Fruit fly (Drosophila melanogaster) whole organism, embryonic: Measurements from ENCODE around the gene Vha16-3.

Source experiments
- B-H1 ChIP-seq: fragments of 200-800 bp; sonication (Bioruptor generic); IDR thresholded peaks from 3 replicates; pipeline ENCODE4 v1.3.6; 2022; ENCODE audit warnings: missing biosample characterization, missing genetic modification characterization
- CG10462 ChIP-seq: fragments of 200-800 bp; sonication (Bioruptor generic); optimal IDR thresholded peaks from 2 replicates; lab custom pipeline; 2016; ENCODE audit warnings: missing biosample characterization, missing genetic modification characterization
- CG10565 ChIP-seq: fragments of 200-800 bp; sonication (Bioruptor generic); optimal IDR thresholded peaks from 3 replicates; lab custom pipeline; 2016; ENCODE audit warnings: missing biosample characterization, mild to moderate bottlenecking, missing genetic modification characterization
- CG14667 ChIP-seq: fragments of 200-800 bp; sonication (Bioruptor generic); IDR thresholded peaks from 2 replicates; pipeline ENCODE4 v1.3.6; 2022; ENCODE audit warnings: missing biosample characterization, missing genetic modification characterization
- CG14860 ChIP-seq: fragments of 200-800 bp; sonication (Bioruptor generic); IDR thresholded peaks from 3 replicates; pipeline ENCODE4 v1.3.6; 2022; ENCODE audit warnings: missing biosample characterization, missing genetic modification characterization; ENCODE audit not compliant: partially characterized antibody
- CG15696 ChIP-seq: fragments of 200-800 bp; sonication (Bioruptor generic); optimal IDR thresholded peaks from 2 replicates; lab custom pipeline; 2019; ENCODE audit warnings: missing biosample characterization, mild to moderate bottlenecking, missing genetic modification characterization, moderate library complexity
- CG1603 ChIP-seq: fragments of 200-800 bp; sonication (Bioruptor generic); optimal IDR thresholded peaks from 2 replicates; lab custom pipeline; 2019; ENCODE audit warnings: missing biosample characterization, mild to moderate bottlenecking, missing genetic modification characterization, moderate library complexity
- CG16815 ChIP-seq: fragments of 200-800 bp; sonication (Bioruptor generic); optimal IDR thresholded peaks from 3 replicates; lab custom pipeline; 2017; ENCODE audit warnings: missing biosample characterization, mild to moderate bottlenecking, missing genetic modification characterization
- CG17359 ChIP-seq: fragments of 200-800 bp; sonication (Bioruptor generic); optimal IDR thresholded peaks from 3 replicates; lab custom pipeline; 2018; ENCODE audit warnings: missing biosample characterization, mild to moderate bottlenecking, missing genetic modification characterization, moderate library complexity
- CG17361 ChIP-seq: fragments of 200-800 bp; sonication (Bioruptor generic); IDR thresholded peaks from 3 replicates; pipeline ENCODE4 v1.3.6; 2022; ENCODE audit warnings: missing biosample characterization, missing genetic modification characterization
- CG1832 ChIP-seq: fragments of 200-800 bp; sonication (Bioruptor generic); optimal IDR thresholded peaks from 2 replicates; lab custom pipeline; 2017; ENCODE audit warnings: missing biosample characterization, mild to moderate bottlenecking, missing genetic modification characterization, inconsistent platforms
- CG18619 ChIP-seq: fragments of 200-800 bp; sonication (Bioruptor generic); optimal IDR thresholded peaks from 3 replicates; lab custom pipeline; 2017; ENCODE audit warnings: missing biosample characterization, mild to moderate bottlenecking, missing genetic modification characterization
- CG2129 ChIP-seq: fragments of 200-800 bp; sonication (Bioruptor generic); IDR thresholded peaks from 2 replicates; pipeline ENCODE4 v1.3.6; 2022; ENCODE audit warnings: missing biosample characterization, missing genetic modification characterization; ENCODE audit not compliant: partially characterized antibody
- CG31224 ChIP-seq: fragments of 200-800 bp; sonication (Bioruptor generic); IDR thresholded peaks from 2 replicates; pipeline ENCODE4 v1.3.6; 2022; ENCODE audit warnings: missing biosample characterization, missing genetic modification characterization
- CG3838 ChIP-seq: fragments of 200-800 bp; sonication (Bioruptor generic); optimal IDR thresholded peaks from 3 replicates; lab custom pipeline; 2016; ENCODE audit warnings: missing biosample characterization, missing genetic modification characterization
- CG4424 ChIP-seq: fragments of 200-800 bp; sonication (Bioruptor generic); optimal IDR thresholded peaks from 3 replicates; lab custom pipeline; 2016; ENCODE audit warnings: missing biosample characterization, missing genetic modification characterization
- Dip3 ChIP-seq: fragments of 200-800 bp; sonication (Bioruptor generic); optimal IDR thresholded peaks from 3 replicates; lab custom pipeline; 2016; ENCODE audit warnings: missing biosample characterization, missing genetic modification characterization
- Eip74EF ChIP-seq, 2 experiments: fragments of 200-800 bp in 1 of 2; fragments of >200 bp in 1 of 2; sonication (Bioruptor generic) in 1 of 2; optimal IDR thresholded peaks; 2 replicates each; lab custom pipeline; 2017 to 2019; ENCODE audit warnings: missing biosample characterization in 2 of 2, missing genetic modification characterization in 2 of 2, mild to moderate bottlenecking in 1 of 2, moderate library complexity in 1 of 2
- Elba2 ChIP-seq: fragments of 200-800 bp; sonication (Bioruptor generic); optimal IDR thresholded peaks from 3 replicates; lab custom pipeline; 2016; ENCODE audit warnings: missing biosample characterization, missing genetic modification characterization
- HLH54F ChIP-seq: fragments of 200-800 bp; sonication (Bioruptor generic); optimal IDR thresholded peaks from 3 replicates; lab custom pipeline; 2016; ENCODE audit warnings: missing biosample characterization, missing genetic modification characterization
- HLHmδ ChIP-seq: fragments of 200-800 bp; sonication (Bioruptor generic); optimal IDR thresholded peaks from 2 replicates; lab custom pipeline; 2018; ENCODE audit warnings: missing biosample characterization, mild to moderate bottlenecking, missing genetic modification characterization, moderate library complexity
- HmgZ ChIP-seq: fragments of 200-800 bp; sonication (Bioruptor generic); optimal IDR thresholded peaks from 2 replicates; lab custom pipeline; 2018; ENCODE audit warnings: missing biosample characterization, mild to moderate bottlenecking, missing genetic modification characterization
- Hr3 ChIP-seq: fragments of 200-800 bp; sonication (Bioruptor generic); optimal IDR thresholded peaks from 3 replicates; lab custom pipeline; 2016; ENCODE audit warnings: missing biosample characterization, missing genetic modification characterization
- Hr51 ChIP-seq, 2 experiments: fragments of 200-800 bp; sonication (Bioruptor generic); optimal IDR thresholded peaks; 2 replicates in 1 of 2; 3 replicates in 1 of 2; lab custom pipeline; 2016 to 2018; ENCODE audit warnings: missing biosample characterization in 2 of 2, missing genetic modification characterization in 2 of 2, mild to moderate bottlenecking in 1 of 2, moderate library complexity in 1 of 2
- Lpt ChIP-seq: fragments of >200 bp; optimal IDR thresholded peaks from 2 replicates; lab custom pipeline; 2018; ENCODE audit warnings: missing biosample characterization, missing genetic modification characterization
- Med ChIP-seq: fragments of 200-800 bp; sonication (Bioruptor generic); peaks from one replicate; lab custom pipeline; 2016; ENCODE audit warnings: missing biosample characterization, missing genetic modification characterization, mild to moderate bottlenecking, inconsistent platforms, moderate library complexity
- Myb ChIP-seq: fragments of 200-800 bp; sonication (Bioruptor generic); optimal IDR thresholded peaks from 2 replicates; lab custom pipeline; 2016; ENCODE audit warnings: missing biosample characterization, missing genetic modification characterization
- NC2β ChIP-seq: fragments of 200-800 bp; sonication (Bioruptor generic); optimal IDR thresholded peaks from 2 replicates; lab custom pipeline; 2016; ENCODE audit warnings: missing biosample characterization, missing genetic modification characterization
- Ravus ChIP-seq: fragments of 200-800 bp; sonication (Bioruptor generic); IDR thresholded peaks from 2 replicates; pipeline ENCODE4 v1.3.6; 2022; ENCODE audit warnings: missing biosample characterization, missing genetic modification characterization
- Spps ChIP-seq: fragments of 200-800 bp; sonication (Bioruptor generic); optimal IDR thresholded peaks from 2 replicates; lab custom pipeline; 2018; ENCODE audit warnings: missing biosample characterization, mild to moderate bottlenecking, missing genetic modification characterization
- Trl ChIP-seq, 3 experiments: fragments of >200 bp in 2 of 3; fragments of 200-800 bp in 1 of 3; sonication (Bioruptor generic) in 1 of 3; optimal IDR thresholded peaks; 2 replicates in 1 of 3; 3 replicates in 2 of 3; lab custom pipeline; 2016 to 2017; ENCODE audit warnings: missing biosample characterization in 1 of 3, missing genetic modification characterization in 1 of 3
- abd-A ChIP-seq: fragments of 200-800 bp; sonication (Bioruptor generic); optimal IDR thresholded peaks from 3 replicates; lab custom pipeline; 2019; ENCODE audit warnings: missing biosample characterization, mild to moderate bottlenecking, missing genetic modification characterization, moderate library complexity
- al ChIP-seq: fragments of 200-800 bp; sonication (Bioruptor generic); IDR thresholded peaks from 2 replicates; pipeline ENCODE4 v1.3.6; 2022; ENCODE audit warnings: missing biosample characterization, missing genetic modification characterization
- cad ChIP-seq: fragments of >200 bp; optimal IDR thresholded peaks from 2 replicates; lab custom pipeline; 2017; ENCODE audit warnings: missing biosample characterization, missing genetic modification characterization
- crc ChIP-seq: fragments of 200-800 bp; sonication (Bioruptor generic); optimal IDR thresholded peaks from 2 replicates; lab custom pipeline; 2016; ENCODE audit warnings: missing biosample characterization, missing genetic modification characterization
- dpn ChIP-seq, 2 experiments: fragments of 200-800 bp; sonication (Bioruptor generic); optimal IDR thresholded peaks; 3 replicates each; lab custom pipeline; 2016; ENCODE audit warnings: missing biosample characterization in 2 of 2, missing genetic modification characterization in 2 of 2
- hb ChIP-seq: fragments of 200-800 bp; sonication (Bioruptor generic); IDR thresholded peaks from 3 replicates; pipeline ENCODE4 v1.3.6; 2022; ENCODE audit warnings: missing biosample characterization, missing genetic modification characterization; ENCODE audit not compliant: partially characterized antibody
- inv ChIP-seq: fragments of 200-800 bp; sonication (Bioruptor generic); IDR thresholded peaks from 2 replicates; pipeline ENCODE4 v1.3.6; 2022; ENCODE audit warnings: missing biosample characterization, missing genetic modification characterization; ENCODE audit not compliant: partially characterized antibody
- jing ChIP-seq: fragments of 200-800 bp; sonication (Bioruptor generic); optimal IDR thresholded peaks from 2 replicates; lab custom pipeline; 2018; ENCODE audit warnings: missing biosample characterization, mild to moderate bottlenecking, missing genetic modification characterization
- kah ChIP-seq: fragments of 200-800 bp; sonication (Bioruptor generic); optimal IDR thresholded peaks from 2 replicates; lab custom pipeline; 2018; ENCODE audit warnings: missing biosample characterization, mild to moderate bottlenecking, missing genetic modification characterization
- klu ChIP-seq: fragments of 200-800 bp; sonication (Bioruptor generic); IDR thresholded peaks from 2 replicates; pipeline ENCODE4 v1.3.6; 2022; ENCODE audit warnings: missing biosample characterization, missing genetic modification characterization
- lola ChIP-seq, 3 experiments: fragments of >200 bp in 2 of 3; fragments of 200-800 bp in 1 of 3; sonication (Bioruptor generic) in 1 of 3; optimal IDR thresholded peaks; 2 replicates each; lab custom pipeline; 2017 to 2019; ENCODE audit warnings: missing biosample characterization in 3 of 3, missing genetic modification characterization in 3 of 3, mild to moderate bottlenecking in 1 of 3, moderate library complexity in 1 of 3
- repo ChIP-seq: fragments of 200-800 bp; sonication (Bioruptor generic); optimal IDR thresholded peaks from 2 replicates; lab custom pipeline; 2016; ENCODE audit warnings: missing biosample characterization, missing genetic modification characterization
- ro ChIP-seq: fragments of 200-800 bp; sonication (Bioruptor generic); IDR thresholded peaks from 2 replicates; pipeline ENCODE4 v1.3.6; 2022; ENCODE audit warnings: missing biosample characterization, missing genetic modification characterization
- schlank ChIP-seq: fragments of 200-800 bp; sonication (Bioruptor generic); optimal IDR thresholded peaks from 2 replicates; lab custom pipeline; 2018; ENCODE audit warnings: missing biosample characterization, mild to moderate bottlenecking, missing genetic modification characterization
- sim ChIP-seq: fragments of 200-800 bp; sonication (Bioruptor generic); IDR thresholded peaks from 2 replicates; pipeline ENCODE4 v1.3.6; 2022; ENCODE audit warnings: missing biosample characterization, missing genetic modification characterization
- sqz ChIP-seq: fragments of 200-800 bp; sonication (Bioruptor generic); optimal IDR thresholded peaks from 3 replicates; lab custom pipeline; 2018; ENCODE audit warnings: missing biosample characterization, mild to moderate bottlenecking, missing genetic modification characterization
- tap ChIP-seq: fragments of 200-800 bp; optimal IDR thresholded peaks from 3 replicates; lab custom pipeline; 2019; ENCODE audit warnings: missing biosample characterization, mild to moderate bottlenecking, missing genetic modification characterization, moderate library complexity
- tin ChIP-seq: fragments of 200-800 bp; sonication (Bioruptor generic); optimal IDR thresholded peaks from 3 replicates; lab custom pipeline; 2016; ENCODE audit warnings: missing biosample characterization, missing genetic modification characterization
- trh ChIP-seq: fragments of 200-800 bp; sonication (Bioruptor generic); optimal IDR thresholded peaks from 2 replicates; lab custom pipeline; 2016; ENCODE audit warnings: missing biosample characterization, missing genetic modification characterization
- wdn ChIP-seq: fragments of 200-800 bp; sonication (Bioruptor generic); IDR thresholded peaks from 2 replicates; pipeline ENCODE4 v1.3.6; 2022; ENCODE audit warnings: missing biosample characterization, missing genetic modification characterization
- zen2 ChIP-seq: fragments of 200-800 bp; sonication (Bioruptor generic); IDR thresholded peaks from 3 replicates; pipeline ENCODE4 v1.3.6; 2022; ENCODE audit warnings: missing biosample characterization, missing genetic modification characterization; ENCODE audit not compliant: partially characterized antibody

The Vha16-3 gene

DNA sequence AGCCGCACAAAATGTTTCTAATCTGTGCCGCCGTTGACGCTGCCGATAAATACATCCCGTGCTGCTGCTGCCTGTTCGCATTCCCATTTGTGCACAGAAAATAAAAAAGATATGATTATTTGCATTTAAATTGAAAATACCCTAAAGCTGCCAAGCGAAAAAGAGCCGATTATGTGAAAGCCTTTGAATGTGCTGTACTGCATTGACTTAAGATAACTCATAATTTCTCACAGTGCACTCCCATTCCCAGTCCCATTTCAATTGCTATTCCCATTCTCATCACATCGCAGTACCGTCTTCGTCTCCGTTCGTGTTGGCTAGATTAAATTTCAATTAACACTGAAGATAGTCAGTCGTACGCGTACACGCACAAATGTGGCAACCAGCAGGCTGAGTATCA, 24.2 kb upstream of the Vha16-3 start (continued):
- TF ChIP-seq CG18619 (GFP tag; lab: Kevin White, UChicago), result peak; percentile 31
- TF ChIP-seq cad (GFP tag; lab: Kevin White, UChicago), result no peak
- TF ChIP-seq HmgZ (tag; lab: Kevin White, UChicago), result no peak
- peak; percentile 50; the same call in 1 of the 2 replicates for TF ChIP-seq CG14667
- TF ChIP-seq NC2β (GFP tag; lab: Kevin White, UChicago), result peak; percentile 29
- TF ChIP-seq sqz (GFP tag; lab: Kevin White, UChicago), result no peak
- TF ChIP-seq trh (GFP tag; lab: Kevin White, UChicago), result peak; percentile 4
- TF ChIP-seq dpn (GFP tag; optimal IDR thresholded peaks at IDR 0.05; lab: Kevin White, UChicago), result peak; percentile 32 to 44
- peak; percentile 44; the same call in 1 of the 3 replicates for TF ChIP-seq CG17361 (GFP tag; lab: Robert Waterston, UW)
- TF ChIP-seq al (GFP tag; lab: Robert Waterston, UW), result 0 out of 2 replicates have a peak, but pooled peaks have one; percentile 17
- no peak for TF ChIP-seq Trl (optimal IDR thresholded peaks at IDR 0.05; lab: Kevin White, UChicago)
- peak; percentile 63 for TF ChIP-seq Trl (GFP tag; optimal IDR thresholded peaks at IDR 0.05; lab: Kevin White, UChicago)
- no peak for TF ChIP-seq Eip74EF (GFP tag; optimal IDR thresholded peaks at IDR 0.05; lab: Kevin White, UChicago)
- no peak for TF ChIP-seq CG10565 (GFP tag; lab: Kevin White, UChicago)
- no peak for TF ChIP-seq CG1832 (GFP tag; lab: Kevin White, UChicago)
- no peak for TF ChIP-seq CG3838
- TF ChIP-seq jing, result peak; percentile 48
- no peak for TF ChIP-seq HLHmδ (GFP tag; lab: Kevin White, UChicago)
- no peak for TF ChIP-seq Ravus (GFP tag; lab: Robert Waterston, UW)
- TF ChIP-seq Myb (GFP tag; lab: Kevin White, UChicago), result peak; percentile 17
- peak; percentile 17 to 48 for TF ChIP-seq Hr51 (GFP tag; optimal IDR thresholded peaks at IDR 0.05; lab: Kevin White, UChicago)
- no peak for TF ChIP-seq CG10462
- no peak for TF ChIP-seq Lpt
- peak; percentile 22 for TF ChIP-seq Hr3 (GFP tag; lab: Kevin White, UChicago)
- TF ChIP-seq HLH54F, result peak; percentile 43
- peak; percentile 91 for TF ChIP-seq Med (GFP tag; lab: Kevin White, UChicago)
- TF ChIP-seq Elba2 (GFP tag; lab: Kevin White, UChicago), result no peak
- no peak for TF ChIP-seq klu (GFP tag; lab: Robert Waterston, UW)
- TF ChIP-seq CG17359 (tag; lab: Kevin White, UChicago), result peak; percentile 52
- no peak for TF ChIP-seq CG31224 (GFP tag; lab: Robert Waterston, UW)
- peak; percentile 2 for TF ChIP-seq Dip3
- no peak for TF ChIP-seq CG2129
- TF ChIP-seq tap, result peak; percentile 13
- no peak for TF ChIP-seq inv (GFP tag; lab: Robert Waterston, UW)
- no peak for TF ChIP-seq abd-A (tag; lab: Kevin White, UChicago)
- no peak for TF ChIP-seq hb
- TF ChIP-seq lola (GFP tag; optimal IDR thresholded peaks at IDR 0.05; lab: Kevin White, UChicago), result peak in 1 of 3 experiments; percentile 32
- peak; percentile 42 for TF ChIP-seq repo (GFP tag; lab: Kevin White, UChicago)
- TF ChIP-seq ro (GFP tag; lab: Robert Waterston, UW), result no peak
- 0 out of 2 replicates have a peak, but pooled peaks have one; percentile 16 for TF ChIP-seq sim (GFP tag; lab: Robert Waterston, UW)
- TF ChIP-seq, all 482 proteins: peak for 243

DNA sequence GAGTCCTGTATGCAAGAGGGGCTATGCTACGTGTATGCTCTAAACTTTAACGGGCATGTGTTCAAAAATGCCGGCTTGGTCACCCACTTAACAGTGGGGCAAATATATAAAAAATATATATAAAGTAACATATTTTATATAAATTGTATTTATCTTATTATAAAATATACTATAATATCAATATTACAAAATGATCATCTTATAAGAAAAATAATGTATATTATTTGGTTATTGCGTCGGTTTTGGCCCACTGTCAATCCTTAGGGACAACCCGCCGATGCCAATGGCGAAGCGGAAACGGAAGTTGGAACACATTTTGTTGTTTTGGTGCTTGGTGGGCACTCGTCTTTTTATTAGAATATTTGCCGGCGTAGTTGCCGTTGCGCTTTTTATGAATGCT, 22.6 kb upstream of the Vha16-3 start:
- no peak for TF ChIP-seq schlank (tag; lab: Kevin White, UChicago)
- TF ChIP-seq CG2129, result no peak
- peak; percentile 24 for TF ChIP-seq CG15696 (tag; lab: Kevin White, UChicago)
- peak; percentile 37 for TF ChIP-seq CG4424 (GFP tag; lab: Kevin White, UChicago)
- no peak for TF ChIP-seq zen2 (GFP tag; lab: Robert Waterston, UW)
- TF ChIP-seq kah (GFP tag; lab: Kevin White, UChicago), result no peak
- TF ChIP-seq CG1603 (tag; lab: Kevin White, UChicago), result no peak
- no peak for TF ChIP-seq B-H1
- TF ChIP-seq CG14860 (GFP tag; lab: Robert Waterston, UW), result no peak
- no peak for TF ChIP-seq CG16815 (GFP tag; lab: Kevin White, UChicago)
- no peak for TF ChIP-seq wdn (GFP tag; lab: Robert Waterston, UW)
- peak; percentile 4 for TF ChIP-seq tin (GFP tag; lab: Kevin White, UChicago)
- TF ChIP-seq crc (GFP tag; lab: Kevin White, UChicago), result no peak
- peak; percentile 26 for TF ChIP-seq Spps
